Fruit fly (Drosophila melanogaster) Kc167 (cell line): ENCODE measurements around the gene CG11089.

ENCODE experiments used
- Myc ChIP-seq: fragments of >200 bp; optimal IDR thresholded peaks from 2 replicates; lab custom pipeline; 2017; ENCODE audit warnings: missing external identifiers
- Sin3A ChIP-seq: fragments of >200 bp; optimal IDR thresholded peaks from 2 replicates; lab custom pipeline; 2018; ENCODE audit warnings: missing external identifiers
- h ChIP-seq: fragments of >200 bp; optimal IDR thresholded peaks from 3 replicates; lab custom pipeline; 2018; ENCODE audit warnings: missing external identifiers
- insv ChIP-seq: fragments of >200 bp; optimal IDR thresholded peaks from 3 replicates; lab custom pipeline; 2018; ENCODE audit warnings: missing external identifiers
- psq ChIP-seq: fragments of >200 bp; optimal IDR thresholded peaks from 2 replicates; lab custom pipeline; 2017; ENCODE audit warnings: missing external identifiers
- ttk ChIP-seq: sonication (Bioruptor generic); optimal IDR thresholded peaks from 2 replicates; lab custom pipeline; 2017; ENCODE audit warnings: missing external identifiers

Gene CG11089

dm6 chr3R:24914864-24915263 lies 38.0 kb downstream of the CG11089 start:
- TF ChIP-seq Myc (lab: Kevin White, UChicago) (no peak), Sin3A (lab: Kevin White, UChicago) (no peak), ttk (lab: Kevin White, UChicago) (no peak), insv (lab: Kevin White, UChicago) (no peak), psq (no peak), h (lab: Kevin White, UChicago) (no peak)

DNA sequence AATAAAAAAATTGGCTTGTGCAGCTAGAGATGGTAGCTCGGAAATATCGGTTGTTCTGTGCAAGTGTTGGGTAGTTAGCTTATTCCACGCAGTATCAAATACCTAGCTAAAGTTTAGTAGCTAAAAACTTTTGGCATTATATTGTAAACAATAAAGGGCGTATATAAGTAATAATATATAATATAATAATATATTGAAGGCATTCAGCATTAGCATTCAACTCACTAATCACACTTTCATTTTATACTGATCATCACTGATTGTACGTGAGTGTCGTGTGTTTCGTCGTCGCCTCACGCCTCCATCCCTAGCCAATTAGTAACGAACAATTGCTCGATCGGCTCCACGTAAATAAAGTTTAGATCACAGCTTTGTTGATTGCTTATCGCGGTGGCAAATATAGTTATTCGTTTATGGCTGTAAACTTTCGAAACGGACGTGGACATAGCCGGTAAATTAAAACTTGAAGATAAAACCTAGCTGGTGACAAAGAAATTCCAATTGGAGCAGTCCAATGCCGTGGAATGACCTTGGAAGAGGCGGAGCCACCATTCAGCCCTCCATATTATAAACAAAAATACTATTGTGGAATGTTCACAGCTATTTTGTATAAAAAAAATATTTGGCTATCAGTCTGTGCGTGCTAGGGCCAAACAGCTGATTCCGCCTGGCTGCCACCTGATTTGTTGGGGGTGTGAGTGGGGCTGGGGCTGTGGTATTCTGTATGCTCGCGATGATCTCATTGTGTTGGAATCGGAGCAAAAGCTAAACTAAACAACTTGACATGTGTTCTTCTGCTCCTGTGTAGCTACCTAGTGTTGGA lies 41.2 kb downstream of the CG11089 start, which contains the start of the genes PIG-S, sud1 and CG11168:
Gene PIG-S (minus strand): TSS at position 51 of the 823 bp plus-strand sequence.
Gene sud1 (minus strand): TSS at position 51 of the 823 bp plus-strand sequence.
Gene CG11168 (plus strand): TSS at position 293 of the 823 bp plus-strand sequence.
- TF ChIP-seq Myc (lab: Kevin White, UChicago) (no peak), Sin3A (lab: Kevin White, UChicago) (no peak), insv (lab: Kevin White, UChicago) (no peak)

DNA sequence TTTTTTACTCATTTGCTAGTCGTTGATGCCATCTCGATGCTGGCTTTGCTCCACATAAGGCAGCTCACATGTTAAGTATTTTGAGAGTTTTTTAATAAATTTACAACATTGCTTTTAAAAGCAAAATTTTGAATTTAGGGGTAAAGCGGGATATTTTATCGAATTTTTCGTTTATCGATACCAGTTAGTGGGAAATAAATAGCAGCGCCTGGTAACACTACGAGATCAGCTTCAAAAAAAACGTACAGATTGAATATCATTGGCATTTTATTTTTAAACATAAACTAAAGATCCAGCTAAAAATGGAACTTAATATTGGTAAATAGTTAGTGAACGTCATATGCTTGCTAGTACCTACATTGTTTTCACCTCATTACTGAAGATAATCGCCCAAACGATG lies 45.4 kb downstream of the CG11089 start, which contains the start of gene Mink:
Gene Mink (plus strand): TSS at position 204 of the 400 bp plus-strand sequence.
- TF ChIP-seq Sin3A (lab: Kevin White, UChicago) (no peak), Myc (lab: Kevin White, UChicago) (no peak), insv (lab: Kevin White, UChicago) (no peak), h (lab: Kevin White, UChicago) (no peak)

DNA sequence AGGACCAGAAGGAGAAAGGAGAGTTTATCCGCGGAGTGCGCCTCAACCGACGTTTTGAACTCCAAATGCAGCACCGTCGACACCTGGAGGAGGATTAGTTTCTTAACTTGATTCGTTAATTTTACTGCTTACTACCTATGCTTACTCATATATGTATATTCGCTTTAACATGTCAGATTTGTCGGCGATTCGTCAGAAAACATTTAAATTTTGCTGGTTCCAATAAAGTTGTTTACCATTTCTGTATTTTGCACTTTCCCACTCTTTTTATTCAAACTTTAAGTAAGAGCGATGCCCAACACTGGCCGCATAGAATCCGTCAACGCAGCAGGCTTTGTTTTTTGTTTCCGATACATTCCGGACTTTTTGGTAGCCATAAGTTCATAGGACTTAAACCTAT lies 48.1 kb downstream of the CG11089 start, which contains the start of gene Trf4-2:
Gene Trf4-2 (plus strand): TSS at position 301 of the 400 bp plus-strand sequence.
- TF ChIP-seq ttk (lab: Kevin White, UChicago) = no peak
- TF ChIP-seq insv (lab: Kevin White, UChicago) = no peak
- no peak for TF ChIP-seq h (lab: Kevin White, UChicago)
- no peak for TF ChIP-seq psq
- TF ChIP-seq Myc (lab: Kevin White, UChicago) = no peak
- TF ChIP-seq Sin3A (lab: Kevin White, UChicago) = no peak

- TF ChIP-seq ttk (lab: Kevin White, UChicago) = no peak
- no peak for TF ChIP-seq Myc (lab: Kevin White, UChicago)
- no peak for TF ChIP-seq psq
- no peak for TF ChIP-seq h (lab: Kevin White, UChicago)
- no peak for TF ChIP-seq insv (lab: Kevin White, UChicago)
- no peak for TF ChIP-seq Sin3A (lab: Kevin White, UChicago)
Observed at dm6 chr3R:24926752-24927320, 50.0 kb downstream of the CG11089 start.
